Worm (Caenorhabditis elegans) whole organism, L4 larva: ENCODE results near the gene pri-1.
A peak's percentile ranks its signal among the peaks of the same experiment; 100 is the strongest.

ENCODE experiments used
- D1046.2 ChIP-seq: fragments of 200-800 bp; sonication (Bioruptor generic); IDR thresholded peaks from 2 replicates; pipeline ENCODE4 v1.3.6; 2022; ENCODE audit warnings: missing genetic modification characterization, missing compliant biosample characterization
- F44E2.7 ChIP-seq: fragments of 200-800 bp; sonication (Bioruptor generic); IDR thresholded peaks from 2 replicates; pipeline ENCODE4 v2.1.2; 2022; ENCODE audit warnings: missing genetic modification characterization, missing compliant biosample characterization
- R02D3.7 ChIP-seq: fragments of 150-350 bp; sonication (generic microtip); optimal IDR thresholded peaks from 3 replicates; lab custom pipeline; 2014; ENCODE audit warnings: missing biosample characterization, missing genetic modification characterization
- T20F7.1 ChIP-seq: fragments of 200-800 bp; sonication (Bioruptor generic); optimal IDR thresholded peaks from 2 replicates; lab custom pipeline; 2018; ENCODE audit warnings: mild to moderate bottlenecking, missing genetic modification characterization, missing compliant biosample characterization
- T26A8.4 ChIP-seq: fragments of 200-800 bp; sonication (Bioruptor generic); IDR thresholded peaks from 2 replicates; pipeline ENCODE4 v1.3.6; 2022; ENCODE audit warnings: missing genetic modification characterization, missing compliant biosample characterization
- Y105C5A.15 ChIP-seq: fragments of 200-800 bp; sonication (Bioruptor generic); IDR thresholded peaks from 2 replicates; pipeline ENCODE4 v1.3.6; 2022; ENCODE audit warnings: missing genetic modification characterization, missing compliant biosample characterization
- Y5F2A.4 ChIP-seq: fragments of 200-800 bp; sonication (Bioruptor generic); optimal IDR thresholded peaks from 2 replicates; lab custom pipeline; 2018; ENCODE audit warnings: mild to moderate bottlenecking, missing genetic modification characterization, missing compliant biosample characterization
- Y75B8A.6 ChIP-seq: fragments of 200-800 bp; sonication (Bioruptor generic); IDR thresholded peaks from 2 replicates; pipeline ENCODE4 v1.3.6; 2022; ENCODE audit warnings: missing genetic modification reagents, missing genetic modification characterization, missing compliant biosample characterization
- ZK546.5 ChIP-seq, 2 experiments: sonication (generic microtip); optimal IDR thresholded peaks; 2 replicates each; lab custom pipeline; 2017; ENCODE audit warnings: missing biosample characterization in 2 of 2, missing genetic modification characterization in 2 of 2
- aha-1 ChIP-seq: fragments of 150-350 bp; peaks from one replicate; lab custom pipeline; 2014; ENCODE audit warnings: missing biosample characterization, missing genetic modification characterization
- ama-1 ChIP-seq: fragments of 150-350 bp; optimal IDR thresholded peaks from 2 replicates; lab custom pipeline; 2014; ENCODE audit warnings: inconsistent platforms, mixed read lengths
- ceh-82 ChIP-seq: sonication (generic microtip); optimal IDR thresholded peaks from 2 replicates; lab custom pipeline; 2017; ENCODE audit warnings: missing biosample characterization, missing genetic modification characterization
- daf-12 ChIP-seq: fragments of 150-350 bp; optimal IDR thresholded peaks from 2 replicates; lab custom pipeline; 2014; ENCODE audit warnings: missing biosample characterization, missing genetic modification reagents, missing genetic modification characterization
- daf-16 ChIP-seq, 3 experiments: sonication (generic microtip); optimal IDR thresholded peaks; 2 replicates each; lab custom pipeline; 2016 to 2017; ENCODE audit warnings: missing genetic modification characterization in 3 of 3, missing genetic modification reagents in 3 of 3, mild to moderate bottlenecking in 2 of 3, missing compliant biosample characterization in 2 of 3, missing biosample characterization in 1 of 3, moderate library complexity in 1 of 3
- dmd-6 ChIP-seq: fragments of 200-800 bp; sonication (Bioruptor generic); IDR thresholded peaks from 2 replicates; pipeline ENCODE4 v1.3.6; 2022; ENCODE audit warnings: missing genetic modification reagents, missing genetic modification characterization, missing compliant biosample characterization
- dmd-8 ChIP-seq: fragments of 200-800 bp; sonication (Bioruptor generic); IDR thresholded peaks from 2 replicates; pipeline ENCODE4 v1.3.6; 2022; ENCODE audit warnings: missing genetic modification characterization, missing compliant biosample characterization
- dmd-9 ChIP-seq: fragments of 200-800 bp; sonication (Bioruptor generic); IDR thresholded peaks from 2 replicates; pipeline ENCODE4 v1.3.6; 2022; ENCODE audit warnings: missing genetic modification reagents, missing genetic modification characterization, missing compliant biosample characterization
- duxl-1 ChIP-seq: sonication (generic microtip); optimal IDR thresholded peaks from 2 replicates; lab custom pipeline; 2016; ENCODE audit warnings: mild to moderate bottlenecking, missing genetic modification characterization, moderate library complexity, missing compliant biosample characterization; ENCODE audit not compliant: poor library complexity
- dve-1 ChIP-seq: sonication (generic microtip); optimal IDR thresholded peaks from 2 replicates; lab custom pipeline; 2017; ENCODE audit warnings: antibody characterized with exemption, mild to moderate bottlenecking, missing genetic modification characterization, missing compliant biosample characterization; ENCODE audit not compliant: insufficient read depth
- egl-43 ChIP-seq: fragments of 200-800 bp; sonication (Bioruptor generic); IDR thresholded peaks from 2 replicates; pipeline ENCODE4 v1.3.6; 2022; ENCODE audit warnings: missing genetic modification reagents, missing genetic modification characterization, missing compliant biosample characterization
- gei-8 ChIP-seq: fragments of 200-800 bp; sonication (Bioruptor generic); optimal IDR thresholded peaks from 2 replicates; lab custom pipeline; 2018; ENCODE audit warnings: mild to moderate bottlenecking, missing genetic modification characterization, missing compliant biosample characterization
- hif-1 ChIP-seq, 2 experiments: sonication (generic microtip); optimal IDR thresholded peaks; 2 replicates each; lab custom pipeline; 2016 to 2017; ENCODE audit warnings: missing compliant biosample characterization in 2 of 2, missing genetic modification characterization in 2 of 2, missing genetic modification reagents in 2 of 2, missing genotype in 2 of 2, mild to moderate bottlenecking in 1 of 2
- hlh-11 ChIP-seq: fragments of 200-800 bp; sonication (Bioruptor generic); optimal IDR thresholded peaks from 2 replicates; lab custom pipeline; 2018; ENCODE audit warnings: mild to moderate bottlenecking, missing genetic modification characterization, missing compliant biosample characterization
- hlh-30 ChIP-seq: sonication (generic microtip); optimal IDR thresholded peaks from 2 replicates; lab custom pipeline; 2017; ENCODE audit warnings: antibody characterized with exemption, mild to moderate bottlenecking, missing genetic modification characterization, missing compliant biosample characterization; ENCODE audit not compliant: insufficient read depth
- lim-7 ChIP-seq: fragments of 200-800 bp; sonication (Bioruptor generic); IDR thresholded peaks from 2 replicates; pipeline ENCODE4 v1.3.6; 2022; ENCODE audit warnings: missing genetic modification characterization, missing compliant biosample characterization
- lin-1 ChIP-seq: fragments of 200-800 bp; sonication (Bioruptor generic); IDR thresholded peaks from 2 replicates; pipeline ENCODE4 v1.3.6; 2022; ENCODE audit warnings: missing genetic modification reagents, missing genetic modification characterization, missing compliant biosample characterization
- lin-15B ChIP-seq: fragments of 150-350 bp; sonication (generic microtip); optimal IDR thresholded peaks from 3 replicates; lab custom pipeline; 2014; ENCODE audit warnings: missing biosample characterization, missing genetic modification characterization
- lsy-2 ChIP-seq, 2 experiments: fragments of 150-350 bp in 1 of 2; sonication (generic microtip) in 1 of 2; optimal IDR thresholded peaks; 2 replicates each; lab custom pipeline; 2014 to 2017; ENCODE audit warnings: missing biosample characterization in 2 of 2, missing genetic modification characterization in 2 of 2
- mdl-1 ChIP-seq, 2 experiments: fragments of 150-350 bp in 1 of 2; sonication (generic microtip) in 1 of 2; optimal IDR thresholded peaks; 2 replicates each; lab custom pipeline; 2014 to 2017; ENCODE audit warnings: missing biosample characterization in 2 of 2, missing genetic modification characterization in 2 of 2
- mes-2 ChIP-seq: sonication (generic microtip); optimal IDR thresholded peaks from 2 replicates; lab custom pipeline; 2016; ENCODE audit warnings: missing genotype, mild to moderate bottlenecking, missing genetic modification characterization, missing compliant biosample characterization; ENCODE audit not compliant: poor library complexity, severe bottlenecking
- nhr-10 ChIP-seq: fragments of 150-350 bp; optimal IDR thresholded peaks from 2 replicates; lab custom pipeline; 2014; ENCODE audit warnings: missing biosample characterization, missing genetic modification characterization
- nhr-237 ChIP-seq: sonication (generic microtip); optimal IDR thresholded peaks from 2 replicates; lab custom pipeline; 2017; ENCODE audit warnings: missing biosample characterization, missing genetic modification characterization
- nhr-25 ChIP-seq: sonication (generic microtip); optimal IDR thresholded peaks from 2 replicates; lab custom pipeline; 2017; ENCODE audit warnings: missing genetic modification characterization, mild to moderate bottlenecking, missing compliant biosample characterization, antibody characterized with exemption, moderate library complexity, borderline replicate concordance; ENCODE audit not compliant: insufficient read depth
- nhr-28 ChIP-seq: fragments of 150-350 bp; optimal IDR thresholded peaks from 2 replicates; lab custom pipeline; 2014; ENCODE audit warnings: missing biosample characterization, missing genetic modification characterization
- nhr-41 ChIP-seq: fragments of 200-800 bp; sonication (Bioruptor generic); IDR thresholded peaks from 2 replicates; pipeline ENCODE4 v1.3.6; 2022; ENCODE audit warnings: missing genetic modification reagents, missing genetic modification characterization, missing compliant biosample characterization
- nhr-77 ChIP-seq: fragments of 150-350 bp; optimal IDR thresholded peaks from 2 replicates; lab custom pipeline; 2014; ENCODE audit warnings: missing biosample characterization, missing genetic modification characterization
- php-3 ChIP-seq: fragments of 200-800 bp; sonication (Bioruptor generic); IDR thresholded peaks from 2 replicates; pipeline ENCODE4 v1.3.6; 2022; ENCODE audit warnings: missing genetic modification reagents, missing genetic modification characterization, missing compliant biosample characterization
- pqm-1 ChIP-seq: sonication (generic microtip); optimal IDR thresholded peaks from 2 replicates; lab custom pipeline; 2017; ENCODE audit warnings: missing biosample characterization, missing genetic modification characterization
- set-16 ChIP-seq: fragments of 200-800 bp; sonication (Bioruptor generic); IDR thresholded peaks from 2 replicates; pipeline ENCODE4 v1.3.6; 2022; ENCODE audit warnings: missing genetic modification reagents, missing genetic modification characterization, missing compliant biosample characterization
- snpc-1.2 ChIP-seq: fragments of 200-800 bp; sonication (Bioruptor generic); IDR thresholded peaks from 2 replicates; pipeline ENCODE4 v1.3.6; 2022; ENCODE audit warnings: missing genetic modification reagents, missing genetic modification characterization, missing compliant biosample characterization
- spr-1 ChIP-seq: sonication (generic microtip); optimal IDR thresholded peaks from 2 replicates; lab custom pipeline; 2016; ENCODE audit warnings: mild to moderate bottlenecking, missing genetic modification characterization, missing compliant biosample characterization
- unc-130 ChIP-seq: sonication (generic microtip); optimal IDR thresholded peaks from 2 replicates; lab custom pipeline; 2016; ENCODE audit warnings: missing genetic modification reagents, missing genetic modification characterization, missing compliant biosample characterization
- unc-39 ChIP-seq: sonication (generic microtip); optimal IDR thresholded peaks from 2 replicates; lab custom pipeline; 2017; ENCODE audit warnings: missing biosample characterization, missing genetic modification characterization
- unc-62 ChIP-seq, 3 experiments: fragments of 150-350 bp in 1 of 3; sonication (generic microtip); optimal IDR thresholded peaks in 2 of 3; peaks in 1 of 3; 1 replicate in 1 of 3; 2 replicates in 2 of 3; lab custom pipeline; 2014 to 2017; ENCODE audit warnings: missing biosample characterization in 3 of 3, missing genetic modification characterization in 3 of 3, missing genetic modification reagents in 3 of 3, missing genotype in 1 of 3
- zag-1 ChIP-seq: fragments of 150-350 bp; optimal IDR thresholded peaks from 2 replicates; lab custom pipeline; 2014; ENCODE audit warnings: missing biosample characterization, missing genetic modification characterization
- zfp-2 ChIP-seq: sonication (generic microtip); optimal IDR thresholded peaks from 2 replicates; lab custom pipeline; 2016; ENCODE audit warnings: mild to moderate bottlenecking, missing genetic modification characterization, missing compliant biosample characterization
- ztf-11 ChIP-seq: fragments of 150-350 bp; optimal IDR thresholded peaks from 2 replicates; lab custom pipeline; 2014; ENCODE audit warnings: missing biosample characterization, missing genetic modification characterization
- ztf-7 ChIP-seq: fragments of 150-350 bp; optimal IDR thresholded peaks from 2 replicates; lab custom pipeline; 2014; ENCODE audit warnings: missing biosample characterization, missing genetic modification characterization

Gene pri-1

ce11 chrIII:9592118-9592517 is 22.0 kb downstream of the pri-1 start, which contains the start of gene acox-1.5:
TSS of gene acox-1.5 (minus strand) at chrIII:9592192.
- TF ChIP-seq set-16 (GFP tag; lab: Robert Waterston, UW) (no peak), zag-1 (tag; lab: Kevin White, UChicago) (no peak), dve-1 (tag; lab: Kevin White, UChicago) (peak; percentile 22), hlh-11 (peak; percentile 34), dmd-6 (GFP tag; lab: Robert Waterston, UW) (peak; percentile 62), nhr-77 (tag; lab: Kevin White, UChicago) (peak; percentile 56), pqm-1 (tag; lab: Kevin White, UChicago) (peak; percentile 77), Y105C5A.15 (GFP tag; lab: Robert Waterston, UW) (no peak), aha-1 (peak; percentile 19), gei-8 (GFP tag; lab: Kevin White, UChicago) (no peak), nhr-28 (tag; lab: Kevin White, UChicago) (peak; percentile 55), unc-62 (GFP tag; optimal IDR thresholded peaks at IDR 0.05 in 1 of 2; lab: Kevin White, UChicago) (peak in 1 of 2 experiments; percentile 16), unc-62 (tag; optimal IDR thresholded peaks at IDR 0.05; lab: Kevin White, UChicago) (no peak)

DNA sequence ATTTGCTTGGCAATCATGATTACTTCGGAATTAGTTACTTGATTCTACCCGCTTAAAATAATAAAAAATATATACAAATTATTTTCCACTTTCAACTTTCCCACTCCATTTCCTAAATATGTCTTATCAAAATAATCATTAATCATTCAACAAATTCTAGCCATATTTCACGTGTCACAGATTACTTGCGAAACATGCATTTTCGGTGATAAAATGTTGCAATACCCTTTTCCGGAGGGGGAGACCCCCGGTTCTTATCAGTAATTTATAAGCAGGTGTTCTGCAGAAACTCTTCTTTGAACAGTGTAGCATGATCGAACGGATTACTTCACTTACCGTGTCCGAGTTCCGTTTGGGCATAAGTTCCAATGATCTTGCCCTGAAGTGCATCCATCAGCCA is 23.9 kb downstream of the pri-1 start:
- TF ChIP-seq hif-1 (tag; optimal IDR thresholded peaks at IDR 0.05; lab: Kevin White, UChicago) = no peak
- no peak for TF ChIP-seq R02D3.7 (tag; lab: Kevin White, UChicago)
- TF ChIP-seq lim-7 (GFP tag; lab: Robert Waterston, UW) = no peak
- TF ChIP-seq ceh-82 (tag; lab: Kevin White, UChicago) = no peak
- TF ChIP-seq Y75B8A.6 (GFP tag; lab: Robert Waterston, UW) = no peak
- peak; percentile 64 for TF ChIP-seq nhr-77 (tag; lab: Kevin White, UChicago)
- no peak for TF ChIP-seq unc-39
- no peak for TF ChIP-seq egl-43 (GFP tag; lab: Robert Waterston, UW)
- TF ChIP-seq gei-8 (GFP tag; lab: Kevin White, UChicago) = no peak
- peak in 1 of 2 experiments; percentile 61 for TF ChIP-seq mdl-1 (tag; optimal IDR thresholded peaks at IDR 0.05; lab: Kevin White, UChicago)
- no peak for TF ChIP-seq Y5F2A.4 (GFP tag; lab: Kevin White, UChicago)
- no peak for TF ChIP-seq hlh-30
- no peak for TF ChIP-seq ama-1 (lab: Kevin White, UChicago)
- TF ChIP-seq F44E2.7 (GFP tag; lab: Robert Waterston, UW) = no peak
- TF ChIP-seq dmd-9 (GFP tag; lab: Robert Waterston, UW) = no peak
- TF ChIP-seq snpc-1.2 (GFP tag; lab: Robert Waterston, UW) = no peak
- no peak for TF ChIP-seq lin-15B (tag; lab: Kevin White, UChicago)
- TF ChIP-seq nhr-10 (tag; lab: Kevin White, UChicago) = no peak
- TF ChIP-seq lin-1 = peak; percentile 83; the same call in 1 of the 2 replicates
- TF ChIP-seq unc-130 (GFP tag; lab: Kevin White, UChicago) = no peak
- no peak for TF ChIP-seq ZK546.5 (tag; optimal IDR thresholded peaks at IDR 0.05; lab: Kevin White, UChicago)
- TF ChIP-seq nhr-237 (tag; lab: Kevin White, UChicago) = no peak
- no peak for TF ChIP-seq spr-1 (tag; lab: Kevin White, UChicago)
- TF ChIP-seq duxl-1 (tag; lab: Kevin White, UChicago) = no peak
- TF ChIP-seq php-3 (GFP tag; lab: Robert Waterston, UW) = no peak
- no peak for TF ChIP-seq T20F7.1 (GFP tag; lab: Kevin White, UChicago)
- peak; percentile 90 for TF ChIP-seq dmd-6 (GFP tag; lab: Robert Waterston, UW)
- TF ChIP-seq T26A8.4 (GFP tag; lab: Robert Waterston, UW) = no peak
- no peak for TF ChIP-seq nhr-41 (GFP tag; lab: Robert Waterston, UW)
- no peak for TF ChIP-seq nhr-25 (tag; lab: Kevin White, UChicago)
- TF ChIP-seq hlh-11 = peak; percentile 66
- TF ChIP-seq mes-2 (tag; lab: Kevin White, UChicago) = no peak
- TF ChIP-seq ztf-7 (tag; lab: Kevin White, UChicago) = no peak
- no peak for TF ChIP-seq lsy-2 (tag; optimal IDR thresholded peaks at IDR 0.05; lab: Kevin White, UChicago)
- TF ChIP-seq ztf-11 (tag; lab: Kevin White, UChicago) = no peak
- TF ChIP-seq daf-16 (GFP tag; optimal IDR thresholded peaks at IDR 0.05; lab: Kevin White, UChicago) = no peak
- TF ChIP-seq daf-16 (tag; optimal IDR thresholded peaks at IDR 0.05; lab: Kevin White, UChicago) = peak; percentile 46
- no peak for TF ChIP-seq daf-12 (tag; lab: Kevin White, UChicago)
- TF ChIP-seq D1046.2 (GFP tag; lab: Robert Waterston, UW) = no peak
- no peak for TF ChIP-seq zfp-2 (tag; lab: Kevin White, UChicago)
- no peak for TF ChIP-seq dmd-8 (GFP tag; lab: Robert Waterston, UW)
